Fruit fly (Drosophila melanogaster): ENCODE results near the gene CG15747.

The CG15747 gene

DNA sequence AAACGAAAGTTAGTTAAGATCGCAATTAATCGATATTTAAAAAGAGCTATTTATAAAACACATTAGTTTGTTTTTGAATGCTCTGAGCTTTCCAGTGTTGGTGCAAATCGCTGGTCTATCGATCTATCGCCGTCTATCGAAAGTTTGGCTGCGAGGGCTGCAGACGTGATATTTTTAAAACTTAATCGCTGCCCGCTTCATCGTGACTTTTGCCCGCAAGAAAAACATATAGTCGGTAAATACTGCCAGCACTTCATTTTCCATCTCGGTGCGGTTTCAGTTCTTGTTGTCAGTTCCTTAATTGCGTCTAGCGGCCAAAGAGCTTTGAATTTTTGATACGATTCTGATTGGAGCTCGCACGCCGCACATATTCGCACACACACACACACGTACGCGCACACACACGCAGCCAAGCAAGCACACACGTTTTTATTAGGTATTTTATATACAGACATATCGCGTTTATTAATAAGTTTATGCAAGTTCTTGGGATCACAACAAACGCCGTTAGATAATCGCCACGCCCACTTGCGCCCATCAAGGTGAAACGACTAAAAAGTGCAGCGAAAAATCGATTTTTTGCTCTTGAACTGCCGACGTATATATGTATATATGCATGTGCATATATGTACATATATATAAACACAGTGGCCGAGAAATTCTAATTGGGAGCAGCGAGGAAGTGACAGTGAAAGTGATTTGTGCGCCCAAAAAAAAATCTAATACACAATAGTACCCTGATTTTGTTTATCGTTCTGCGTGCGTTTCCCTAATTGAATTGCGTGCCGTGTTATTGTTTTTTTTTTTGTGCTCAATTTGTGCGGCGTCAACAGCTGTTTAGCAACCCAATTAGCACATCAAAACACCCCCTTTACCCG lies 32.9 kb downstream of the CG15747 start:
- TF ChIP-seq Myc (optimal IDR thresholded peaks at IDR 0.05) (no peak), Sin3A (optimal IDR thresholded peaks at IDR 0.05) (no peak), ttk (optimal IDR thresholded peaks at IDR 0.05) (no peak), psq (optimal IDR thresholded peaks at IDR 0.05) (no peak), h (optimal IDR thresholded peaks at IDR 0.05) (no peak), insv (optimal IDR thresholded peaks at IDR 0.05) (no peak)

DNA sequence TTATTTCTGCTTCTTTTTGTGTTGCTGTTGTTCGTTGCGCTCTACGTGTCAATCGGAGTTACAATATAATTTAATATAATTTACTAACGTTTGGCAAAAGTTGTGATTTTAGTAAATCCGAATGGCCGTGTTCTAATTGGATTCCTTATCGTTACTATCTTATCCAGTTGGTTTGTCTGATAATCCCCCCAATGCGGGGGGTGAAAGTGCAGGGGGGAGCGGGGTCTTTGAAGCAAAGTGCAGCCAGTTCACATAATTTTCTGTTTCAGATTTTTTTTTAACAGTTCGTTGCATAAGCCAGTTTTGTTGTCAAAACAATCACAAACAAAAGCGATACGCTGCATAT lies 33.6 kb downstream of the CG15747 start:
- TF ChIP-seq ttk (optimal IDR thresholded peaks at IDR 0.05), result no peak
- TF ChIP-seq Sin3A (optimal IDR thresholded peaks at IDR 0.05), result no peak
- no peak for TF ChIP-seq psq (optimal IDR thresholded peaks at IDR 0.05)
- no peak for TF ChIP-seq Myc (optimal IDR thresholded peaks at IDR 0.05)
- no peak for TF ChIP-seq h (optimal IDR thresholded peaks at IDR 0.05)
- no peak for TF ChIP-seq insv (optimal IDR thresholded peaks at IDR 0.05)

DNA sequence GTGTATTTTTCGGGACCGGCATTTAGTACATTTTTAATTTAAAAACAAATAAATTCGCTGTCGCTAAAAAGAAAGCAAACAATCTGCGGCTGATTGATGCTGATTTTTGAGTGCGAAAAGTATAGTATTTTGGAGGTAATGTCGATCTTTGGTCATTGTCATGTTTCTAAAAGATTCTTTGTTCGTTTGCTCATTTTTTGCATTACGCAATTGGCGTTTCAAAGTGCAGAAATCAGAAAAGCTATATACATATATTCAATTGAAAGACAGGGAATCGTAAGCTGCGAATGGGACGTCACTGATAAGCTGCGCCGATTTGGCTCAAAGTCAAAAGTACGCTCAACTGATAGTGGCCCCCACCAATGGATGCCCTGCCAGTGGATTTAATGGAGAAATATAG lies 34.4 kb downstream of the CG15747 start:
- TF ChIP-seq insv (optimal IDR thresholded peaks at IDR 0.05), result no peak
- no peak for TF ChIP-seq Sin3A (optimal IDR thresholded peaks at IDR 0.05)
- TF ChIP-seq h (optimal IDR thresholded peaks at IDR 0.05), result no peak
- no peak for TF ChIP-seq ttk (optimal IDR thresholded peaks at IDR 0.05)
- TF ChIP-seq Myc (optimal IDR thresholded peaks at IDR 0.05), result no peak
- TF ChIP-seq psq (optimal IDR thresholded peaks at IDR 0.05), result no peak

DNA sequence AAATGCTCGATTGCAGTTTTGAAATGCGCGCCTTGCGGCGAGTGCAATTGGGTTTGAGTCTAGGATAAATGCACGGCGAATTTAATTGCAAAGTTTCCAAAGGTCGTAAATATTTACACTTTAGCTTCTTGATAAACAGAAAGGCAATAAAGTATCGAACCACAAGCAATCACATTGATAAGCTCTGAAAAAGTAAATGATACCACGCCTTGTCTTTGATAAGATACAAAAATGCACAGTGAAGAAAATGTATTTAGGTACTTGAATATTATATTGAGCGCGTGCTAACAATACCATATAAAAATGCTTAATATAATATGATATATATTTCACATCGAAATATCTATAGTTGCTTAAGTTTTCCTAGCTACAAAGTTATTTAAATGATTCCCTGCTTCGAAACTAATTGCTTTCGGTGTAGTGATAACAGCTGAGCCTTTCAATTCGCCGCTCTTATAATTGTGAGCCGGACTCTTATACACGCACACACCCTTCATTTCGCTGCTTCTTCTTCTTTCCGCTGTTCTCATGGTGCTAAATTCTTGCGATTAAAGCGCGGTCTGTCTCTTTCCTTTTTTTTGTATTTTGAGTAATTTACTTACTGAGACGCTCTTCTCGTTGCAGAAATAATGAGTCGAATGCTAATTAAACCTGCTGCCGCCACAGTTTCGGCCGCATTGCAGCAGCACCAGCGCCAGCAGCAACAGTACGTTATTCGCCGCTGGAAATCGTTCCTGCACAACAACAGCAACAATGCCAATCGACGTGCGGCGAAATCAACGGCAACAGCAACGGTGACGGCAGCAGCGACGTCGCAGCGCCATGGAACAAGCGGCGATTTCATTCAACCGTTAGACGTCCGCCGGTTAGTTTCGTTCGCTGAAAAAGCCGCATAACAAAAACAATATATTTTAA lies 35.4 kb downstream of the CG15747 start:
- TF ChIP-seq ttk (optimal IDR thresholded peaks at IDR 0.05), result no peak
- no peak for TF ChIP-seq h (optimal IDR thresholded peaks at IDR 0.05)
- TF ChIP-seq psq (optimal IDR thresholded peaks at IDR 0.05), result no peak
- no peak for TF ChIP-seq Myc (optimal IDR thresholded peaks at IDR 0.05)
- TF ChIP-seq Sin3A (optimal IDR thresholded peaks at IDR 0.05), result no peak
- no peak for TF ChIP-seq insv (optimal IDR thresholded peaks at IDR 0.05)

DNA sequence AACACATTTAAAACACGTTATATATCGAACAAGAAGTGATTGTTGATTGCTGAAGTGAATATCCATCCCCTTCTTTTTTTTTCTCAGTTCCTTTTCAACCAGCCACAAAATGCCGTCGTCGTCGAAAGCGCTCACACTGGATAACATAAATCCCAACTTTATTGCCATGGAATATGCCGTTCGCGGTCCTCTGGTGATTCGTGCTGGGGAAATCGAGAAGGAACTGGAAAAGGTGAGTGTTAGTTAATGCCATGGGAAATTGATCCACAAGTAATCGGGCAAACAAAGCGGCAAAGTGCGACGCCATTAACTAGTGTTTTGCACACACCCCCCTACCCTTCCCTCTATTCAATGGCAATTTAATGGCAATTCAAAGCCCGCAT lies 36.0 kb downstream of the CG15747 start:
- no peak for TF ChIP-seq Sin3A (optimal IDR thresholded peaks at IDR 0.05)

DNA sequence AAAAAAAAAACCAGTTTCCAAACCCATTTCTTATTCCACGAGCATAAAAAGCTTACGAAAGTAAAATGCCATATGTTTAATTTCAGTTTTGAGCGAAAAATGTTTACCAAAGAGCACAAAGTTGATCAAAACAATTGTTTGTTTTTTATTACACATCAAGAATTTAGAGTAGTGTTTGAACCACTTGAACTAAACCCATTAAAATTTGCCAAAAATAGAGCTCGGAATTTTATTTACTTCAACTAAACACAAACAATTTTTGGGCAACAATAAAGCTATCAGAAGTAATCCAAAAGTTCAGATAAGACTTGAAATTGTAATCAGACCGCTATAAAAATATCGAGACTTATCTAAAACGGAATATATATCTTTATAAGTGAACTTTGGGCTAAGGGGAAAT lies 36.9 kb downstream of the CG15747 start:
- no peak for TF ChIP-seq h (optimal IDR thresholded peaks at IDR 0.05)
- TF ChIP-seq Myc (optimal IDR thresholded peaks at IDR 0.05), result no peak
- no peak for TF ChIP-seq Sin3A (optimal IDR thresholded peaks at IDR 0.05)
- TF ChIP-seq psq (optimal IDR thresholded peaks at IDR 0.05), result no peak
- TF ChIP-seq ttk (optimal IDR thresholded peaks at IDR 0.05), result no peak
- no peak for TF ChIP-seq insv (optimal IDR thresholded peaks at IDR 0.05)

DNA sequence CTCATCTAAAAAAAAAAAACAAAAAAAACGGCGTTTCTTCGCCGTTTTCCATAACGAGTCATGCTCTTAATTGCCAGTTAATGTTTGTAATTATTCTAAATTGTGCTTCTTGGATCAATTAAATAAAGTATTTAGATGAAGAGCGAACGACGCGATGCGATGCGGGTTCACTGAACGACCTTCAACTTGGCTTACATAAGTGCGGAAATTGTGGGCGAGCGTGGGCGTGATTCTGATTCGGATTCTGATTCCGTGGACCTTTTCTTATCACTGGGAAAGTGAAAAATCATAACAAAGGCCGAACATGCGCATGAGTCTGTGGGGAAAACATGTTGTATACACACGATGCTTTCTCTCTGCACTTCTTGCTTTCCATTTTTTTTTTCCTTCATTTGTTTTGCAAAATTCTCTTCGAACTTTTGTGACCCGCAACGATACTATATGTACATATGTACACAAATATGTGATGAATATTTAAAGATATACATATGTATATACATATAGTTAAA lies 37.4 kb downstream of the CG15747 start:
- TF ChIP-seq insv (optimal IDR thresholded peaks at IDR 0.05), result no peak
- TF ChIP-seq psq (optimal IDR thresholded peaks at IDR 0.05), result no peak
- no peak for TF ChIP-seq Myc (optimal IDR thresholded peaks at IDR 0.05)
- TF ChIP-seq Sin3A (optimal IDR thresholded peaks at IDR 0.05), result no peak
- TF ChIP-seq ttk (optimal IDR thresholded peaks at IDR 0.05), result no peak
- no peak for TF ChIP-seq h (optimal IDR thresholded peaks at IDR 0.05)

DNA sequence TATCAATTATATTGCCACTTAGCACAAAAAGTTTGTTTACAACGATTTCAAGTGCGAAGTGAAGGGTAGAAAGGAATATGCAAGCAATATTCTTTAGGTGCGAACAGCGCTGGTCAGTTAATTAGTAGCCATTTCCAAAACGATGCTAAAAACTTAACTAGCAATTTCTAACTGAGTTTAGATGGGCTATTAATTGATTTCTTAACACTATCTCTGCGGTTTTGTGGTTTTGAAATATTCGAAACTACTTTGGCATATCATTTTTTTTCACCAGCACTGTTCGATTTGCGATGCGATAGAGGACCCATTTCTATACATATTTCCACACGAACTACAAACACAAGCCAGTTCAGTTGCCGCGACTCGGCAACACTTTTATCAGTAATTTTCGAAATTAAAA lies 38.4 kb downstream of the CG15747 start:
- TF ChIP-seq ttk (optimal IDR thresholded peaks at IDR 0.05) (no peak), psq (optimal IDR thresholded peaks at IDR 0.05) (no peak), Myc (optimal IDR thresholded peaks at IDR 0.05) (no peak), Sin3A (optimal IDR thresholded peaks at IDR 0.05) (no peak), insv (optimal IDR thresholded peaks at IDR 0.05) (no peak), h (optimal IDR thresholded peaks at IDR 0.05) (no peak)

DNA sequence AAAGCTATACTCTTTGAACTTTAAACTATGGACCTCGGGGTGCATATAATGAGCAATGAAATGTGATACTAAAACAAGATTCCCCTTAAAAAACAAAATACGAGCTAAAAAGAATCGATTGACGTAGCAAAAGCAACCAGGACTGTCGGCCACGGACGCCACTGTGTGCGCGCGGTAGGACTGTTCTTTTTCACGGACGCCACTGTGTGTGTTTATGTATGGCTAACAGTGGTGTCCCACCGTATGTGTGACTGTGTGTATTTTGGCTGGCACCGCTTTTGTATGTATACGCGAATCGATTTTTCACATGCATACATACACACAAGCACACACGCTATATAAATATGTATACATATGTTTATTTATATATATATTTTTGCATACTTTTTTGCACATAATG lies 45.7 kb downstream of the CG15747 start:
- peak; percentile 90 for TF ChIP-seq h (optimal IDR thresholded peaks at IDR 0.05)
- TF ChIP-seq ttk (optimal IDR thresholded peaks at IDR 0.05), result no peak
- no peak for TF ChIP-seq psq (optimal IDR thresholded peaks at IDR 0.05)
- no peak for TF ChIP-seq insv (optimal IDR thresholded peaks at IDR 0.05)
- no peak for TF ChIP-seq Sin3A (optimal IDR thresholded peaks at IDR 0.05)

DNA sequence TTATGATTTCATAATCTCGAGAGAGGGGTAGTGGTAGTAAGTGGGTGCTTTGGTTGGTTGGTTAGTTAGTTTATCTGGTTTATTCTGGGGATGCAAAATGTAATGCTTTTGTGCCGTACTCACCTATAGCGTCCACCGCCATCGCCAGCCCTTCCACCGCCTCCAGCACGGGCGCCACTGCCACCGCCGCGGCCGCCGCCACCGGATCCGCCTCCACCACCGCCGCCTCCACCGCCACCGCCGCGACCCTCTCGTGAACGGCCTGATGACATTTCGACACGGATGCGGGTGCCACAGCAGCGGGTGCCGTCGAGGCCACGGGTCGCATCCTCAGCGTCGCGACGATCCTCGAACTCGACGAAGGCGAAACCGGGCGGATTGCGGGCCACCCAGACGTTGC lies 46.1 kb downstream of the CG15747 start:
- TF ChIP-seq Sin3A (optimal IDR thresholded peaks at IDR 0.05) (no peak), h (optimal IDR thresholded peaks at IDR 0.05) (no peak), ttk (optimal IDR thresholded peaks at IDR 0.05) (no peak), Myc (optimal IDR thresholded peaks at IDR 0.05) (no peak), psq (optimal IDR thresholded peaks at IDR 0.05) (no peak), insv (optimal IDR thresholded peaks at IDR 0.05) (no peak)

DNA sequence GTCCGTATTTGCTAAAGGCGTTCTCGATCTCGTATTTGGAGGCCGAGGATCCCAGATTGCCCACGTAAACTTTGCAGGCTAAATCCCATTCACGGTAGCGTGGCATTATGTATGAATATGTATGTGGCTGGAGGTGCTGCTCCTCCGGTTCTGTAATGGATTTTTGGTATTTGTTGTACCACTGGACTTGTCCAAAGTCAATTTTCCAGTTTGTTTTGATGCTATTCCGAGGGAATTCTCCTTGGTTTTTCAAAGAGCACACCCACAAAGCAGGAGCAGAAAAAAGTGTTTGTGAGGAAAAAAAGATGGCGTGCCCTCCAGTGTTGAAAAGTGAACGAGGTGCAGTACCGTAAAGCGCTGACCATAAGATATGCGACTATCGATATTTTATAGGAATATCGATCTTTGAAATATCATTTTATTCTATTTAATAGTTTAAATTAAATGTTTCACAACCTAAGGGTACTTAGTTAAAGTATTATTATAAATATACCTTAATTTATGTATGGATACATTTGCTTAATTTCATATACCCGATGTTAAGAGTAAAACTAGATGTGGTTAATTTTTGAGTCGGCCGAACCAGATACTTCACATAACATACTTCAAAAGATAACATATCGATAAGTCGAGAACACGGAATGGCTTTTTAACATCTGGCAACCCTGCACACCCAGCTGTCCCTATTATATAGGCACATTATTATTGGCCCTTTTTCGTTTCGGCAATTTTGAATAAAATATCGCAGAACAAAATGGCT lies 46.6 kb downstream of the CG15747 start, which contains the start of the genes Rbp1-like and Tim9a:
Gene Rbp1-like, minus strand, starts transcription at position 295 of the 760 bp plus-strand sequence.
Gene Tim9a, plus strand, starts transcription at position 628 of the 760 bp plus-strand sequence.
- TF ChIP-seq h (optimal IDR thresholded peaks at IDR 0.05) (no peak), psq (optimal IDR thresholded peaks at IDR 0.05) (no peak), ttk (optimal IDR thresholded peaks at IDR 0.05) (no peak), Sin3A (optimal IDR thresholded peaks at IDR 0.05) (no peak), Myc (optimal IDR thresholded peaks at IDR 0.05) (no peak), insv (optimal IDR thresholded peaks at IDR 0.05) (no peak)

All from Kc167 (cell line).